Worm (Caenorhabditis elegans) whole organism, L2 larva: Measurements from ENCODE around the gene hcp-2.
A peak's percentile ranks its signal among the peaks of the same experiment; 100 is the strongest.

Experiments used
- C34F6.9 ChIP-seq: fragments of 150-350 bp; optimal IDR thresholded peaks from 2 replicates; lab custom pipeline; 2014; ENCODE audit warnings: missing biosample characterization, missing genetic modification characterization
- F13H6.1 ChIP-seq: sonication (generic microtip); optimal IDR thresholded peaks from 2 replicates; lab custom pipeline; 2016; ENCODE audit warnings: missing genetic modification characterization, missing compliant biosample characterization
- R02D3.7 ChIP-seq: fragments of 150-350 bp; optimal IDR thresholded peaks from 2 replicates; lab custom pipeline; 2014; ENCODE audit warnings: missing biosample characterization, missing genetic modification characterization
- Y55F3AM.14 ChIP-seq: fragments of 200-800 bp; sonication (Bioruptor generic); optimal IDR thresholded peaks from 2 replicates; lab custom pipeline; 2018; ENCODE audit warnings: mild to moderate bottlenecking, missing genetic modification characterization, missing compliant biosample characterization
- ZK546.5 ChIP-seq: sonication (generic microtip); optimal IDR thresholded peaks from 2 replicates; lab custom pipeline; 2017; ENCODE audit warnings: missing biosample characterization, missing genetic modification characterization
- alr-1 ChIP-seq: fragments of 150-350 bp; optimal IDR thresholded peaks from 2 replicates; lab custom pipeline; 2014; ENCODE audit warnings: missing biosample characterization, missing genetic modification characterization
- ama-1 ChIP-seq: fragments of 150-350 bp; optimal IDR thresholded peaks from 2 replicates; lab custom pipeline; 2018; ENCODE audit warnings: inconsistent platforms
- blmp-1 ChIP-seq: sonication (generic microtip); optimal IDR thresholded peaks from 2 replicates; lab custom pipeline; 2017; ENCODE audit warnings: missing genetic modification characterization, mild to moderate bottlenecking, missing compliant biosample characterization, antibody characterized with exemption, moderate library complexity; ENCODE audit not compliant: insufficient read depth
- ceh-16 ChIP-seq: fragments of 150-350 bp; optimal IDR thresholded peaks from 2 replicates; lab custom pipeline; 2014; ENCODE audit warnings: missing biosample characterization, missing genetic modification characterization
- ceh-82 ChIP-seq: fragments of 150-350 bp; optimal IDR thresholded peaks from 2 replicates; lab custom pipeline; 2014; ENCODE audit warnings: missing biosample characterization, missing genetic modification characterization
- crh-2 ChIP-seq: sonication (generic microtip); optimal IDR thresholded peaks from 2 replicates; lab custom pipeline; 2017; ENCODE audit warnings: missing biosample characterization, missing genetic modification characterization
- elt-3 ChIP-seq: sonication (generic microtip); optimal IDR thresholded peaks from 2 replicates; lab custom pipeline; 2017; ENCODE audit warnings: missing biosample characterization, missing genetic modification characterization
- fos-1 ChIP-seq: fragments of 150-350 bp; optimal IDR thresholded peaks from 2 replicates; lab custom pipeline; 2014; ENCODE audit warnings: missing biosample characterization, missing genetic modification characterization
- lin-11 ChIP-seq: fragments of 150-350 bp; sonication (generic microtip); optimal IDR thresholded peaks from 2 replicates; lab custom pipeline; 2014; ENCODE audit warnings: missing biosample characterization, missing genetic modification characterization, inconsistent platforms, mixed read lengths
- lin-13 ChIP-seq: fragments of 150-350 bp; optimal IDR thresholded peaks from 2 replicates; lab custom pipeline; 2014; ENCODE audit warnings: missing biosample characterization, missing genetic modification reagents, missing genetic modification characterization
- lin-39 ChIP-seq: fragments of 150-350 bp; optimal IDR thresholded peaks from 2 replicates; lab custom pipeline; 2014; ENCODE audit warnings: missing biosample characterization, missing genetic modification reagents, missing genetic modification characterization
- lsy-2 ChIP-seq, 2 experiments: fragments of 150-350 bp in 1 of 2; sonication (generic microtip) in 1 of 2; optimal IDR thresholded peaks; 2 replicates each; lab custom pipeline; 2014 to 2017; ENCODE audit warnings: missing biosample characterization in 2 of 2, missing genetic modification characterization in 2 of 2
- mab-5 ChIP-seq: fragments of 150-350 bp; optimal IDR thresholded peaks from 2 replicates; lab custom pipeline; 2014; ENCODE audit warnings: missing biosample characterization, missing genetic modification characterization
- mbf-1 ChIP-seq: sonication (generic microtip); optimal IDR thresholded peaks from 2 replicates; lab custom pipeline; 2017; ENCODE audit warnings: missing biosample characterization, missing genetic modification characterization
- mdl-1 ChIP-seq, 2 experiments: fragments of 150-350 bp in 1 of 2; sonication (generic microtip) in 1 of 2; optimal IDR thresholded peaks; 2 replicates each; lab custom pipeline; 2017; ENCODE audit warnings: missing biosample characterization in 2 of 2, missing genetic modification characterization in 2 of 2
- nhr-11 ChIP-seq: fragments of 150-350 bp; optimal IDR thresholded peaks from 2 replicates; lab custom pipeline; 2014; ENCODE audit warnings: missing biosample characterization, missing genetic modification characterization
- nhr-12 ChIP-seq: fragments of 150-350 bp; optimal IDR thresholded peaks from 2 replicates; lab custom pipeline; 2014; ENCODE audit warnings: missing biosample characterization, missing genetic modification characterization
- nhr-129 ChIP-seq: fragments of 150-350 bp; optimal IDR thresholded peaks from 2 replicates; lab custom pipeline; 2014; ENCODE audit warnings: missing biosample characterization, missing genetic modification characterization
- nhr-21 ChIP-seq: fragments of 150-350 bp; optimal IDR thresholded peaks from 2 replicates; lab custom pipeline; 2014; ENCODE audit warnings: missing biosample characterization, missing genetic modification characterization
- nhr-23 ChIP-seq: fragments of 150-350 bp; optimal IDR thresholded peaks from 2 replicates; lab custom pipeline; 2014; ENCODE audit warnings: missing biosample characterization, missing genetic modification reagents, missing genetic modification characterization
- nhr-25 ChIP-seq: fragments of 150-350 bp; sonication (generic microtip); optimal IDR thresholded peaks from 3 replicates; lab custom pipeline; 2014; ENCODE audit warnings: missing biosample characterization, missing genetic modification characterization
- nhr-6 ChIP-seq: fragments of 150-350 bp; optimal IDR thresholded peaks from 2 replicates; lab custom pipeline; 2014; ENCODE audit warnings: missing biosample characterization, missing genetic modification characterization
- nhr-77 ChIP-seq: fragments of 150-350 bp; optimal IDR thresholded peaks from 2 replicates; lab custom pipeline; 2014; ENCODE audit warnings: missing biosample characterization, missing genetic modification characterization
- sem-4 ChIP-seq: fragments of 150-350 bp; optimal IDR thresholded peaks from 2 replicates; lab custom pipeline; 2014; ENCODE audit warnings: missing biosample characterization, missing genetic modification reagents, missing genetic modification characterization
- skn-1 ChIP-seq: sonication (generic microtip); optimal IDR thresholded peaks from 2 replicates; lab custom pipeline; 2017; ENCODE audit warnings: missing biosample characterization, missing genetic modification characterization
- sma-9 ChIP-seq, 2 experiments: fragments of 150-350 bp in 1 of 2; sonication (generic microtip) in 1 of 2; optimal IDR thresholded peaks; 2 replicates each; lab custom pipeline; 2014 to 2016; ENCODE audit warnings: missing genetic modification characterization in 2 of 2, mild to moderate bottlenecking in 1 of 2, missing biosample characterization in 1 of 2, missing compliant biosample characterization in 1 of 2, missing genetic modification reagents in 1 of 2, moderate library complexity in 1 of 2
- snpc-4 ChIP-seq: fragments of 150-350 bp; optimal IDR thresholded peaks from 2 replicates; lab custom pipeline; 2014; ENCODE audit warnings: missing biosample characterization, missing genetic modification characterization
- unc-39 ChIP-seq: fragments of 150-350 bp; optimal IDR thresholded peaks from 2 replicates; lab custom pipeline; 2014; ENCODE audit warnings: missing biosample characterization, missing genetic modification characterization
- unc-55 ChIP-seq: fragments of 150-350 bp; sonication (generic microtip); optimal IDR thresholded peaks from 3 replicates; lab custom pipeline; 2014; ENCODE audit warnings: missing biosample characterization, missing genetic modification reagents, missing genetic modification characterization
- zag-1 ChIP-seq: fragments of 150-350 bp; optimal IDR thresholded peaks from 2 replicates; lab custom pipeline; 2014; ENCODE audit warnings: missing biosample characterization, missing genetic modification characterization
- ztf-1 ChIP-seq: fragments of 200-800 bp; sonication (Bioruptor generic); conservative IDR thresholded peaks from 2 replicates; pipeline ENCODE4 v1.3.6; 2022; ENCODE audit warnings: missing genetic modification characterization, missing compliant biosample characterization
- ztf-11 ChIP-seq: sonication (generic microtip); optimal IDR thresholded peaks from 2 replicates; lab custom pipeline; 2017; ENCODE audit warnings: missing biosample characterization, missing genetic modification characterization
- ztf-4 ChIP-seq: fragments of 150-350 bp; optimal IDR thresholded peaks from 2 replicates; lab custom pipeline; 2014; ENCODE audit warnings: missing biosample characterization, missing genetic modification characterization

Gene hcp-2

DNA sequence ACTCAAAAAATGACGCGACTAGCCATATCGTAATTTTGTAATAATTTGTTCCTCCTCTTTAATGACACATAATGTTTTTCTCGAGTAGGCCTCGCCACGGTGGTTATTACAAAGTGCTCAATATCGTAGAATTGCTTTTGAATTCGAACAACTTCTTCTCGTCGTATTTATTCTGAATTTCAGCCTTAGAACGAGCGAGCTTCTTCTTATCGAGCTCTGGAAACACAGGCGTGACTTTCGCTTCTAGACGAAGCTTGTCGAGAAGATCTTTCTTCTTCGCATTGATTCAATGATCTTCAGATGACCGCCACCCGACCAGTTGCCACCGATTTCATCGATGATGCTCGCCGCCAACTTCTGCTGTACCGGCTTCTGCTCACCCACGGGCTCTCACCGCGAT lies 5.6 kb downstream of the hcp-2 start, which contains the start of gene T06E4.21:
TSS of gene T06E4.21 (plus strand) at position 301 of the 400 bp plus-strand sequence.
- TF ChIP-seq mdl-1 (tag; optimal IDR thresholded peaks at IDR 0.05; lab: Kevin White, UChicago) (no peak), lsy-2 (tag; optimal IDR thresholded peaks at IDR 0.05; lab: Kevin White, UChicago) (no peak), ztf-1 (GFP tag; lab: Robert Waterston, UW) (no peak), nhr-6 (tag; lab: Kevin White, UChicago) (no peak), nhr-129 (tag; lab: Kevin White, UChicago) (no peak), lin-13 (GFP tag; lab: Kevin White, UChicago) (no peak), F13H6.1 (tag; lab: Kevin White, UChicago) (no peak)
- TF ChIP-seq, all 48 proteins: peak for 0

DNA sequence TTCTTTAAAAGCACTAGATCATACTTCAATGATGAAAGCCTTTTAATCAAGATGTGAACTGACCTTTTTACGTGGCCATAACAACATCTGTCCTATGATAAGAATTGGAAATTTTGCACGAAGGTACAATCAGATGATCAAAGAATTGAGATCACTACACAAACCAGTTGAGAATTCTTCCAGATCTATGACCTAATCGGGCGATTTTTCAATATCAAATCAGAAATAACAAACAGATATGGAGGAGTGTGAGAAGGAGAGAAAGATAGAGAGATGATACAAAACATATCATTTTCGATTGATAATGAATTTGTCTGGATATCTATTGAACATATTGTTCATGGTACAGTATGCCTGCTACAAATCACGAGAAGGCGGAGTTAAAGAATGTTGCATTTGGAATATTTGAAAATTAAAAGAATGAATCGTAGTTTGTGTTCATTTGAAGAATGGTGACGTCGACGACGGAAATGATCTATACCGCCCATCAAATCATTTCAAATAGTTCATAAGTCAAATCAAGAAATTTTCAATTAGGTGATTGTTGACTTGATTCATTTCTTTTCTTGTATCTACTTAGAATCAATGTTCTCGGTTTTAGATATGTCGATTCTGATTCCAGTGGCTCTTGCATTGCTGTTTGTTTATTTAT lies 8.6 kb downstream of the hcp-2 start, which contains the start of gene cyp-29A4:
TSS of gene cyp-29A4 (plus strand) at position 602 of the 652 bp plus-strand sequence.
- TF ChIP-seq nhr-21 (peak; percentile 48), unc-39 (tag; lab: Kevin White, UChicago) (no peak), lsy-2 (tag; optimal IDR thresholded peaks at IDR 0.05; lab: Kevin White, UChicago) (no peak), C34F6.9 (tag; lab: Kevin White, UChicago) (no peak), alr-1 (tag; lab: Kevin White, UChicago) (no peak), sma-9 (GFP tag; optimal IDR thresholded peaks at IDR 0.05; lab: Kevin White, UChicago) (peak; percentile 35), sma-9 (tag; optimal IDR thresholded peaks at IDR 0.05; lab: Kevin White, UChicago) (no peak), R02D3.7 (tag; lab: Kevin White, UChicago) (no peak), ama-1 (lab: Kevin White, UChicago) (no peak), snpc-4 (no peak), ZK546.5 (tag; lab: Kevin White, UChicago) (no peak), F13H6.1 (tag; lab: Kevin White, UChicago) (no peak), nhr-129 (tag; lab: Kevin White, UChicago) (peak; percentile 23)
- TF ChIP-seq, all 48 proteins: peak for 3

- TF ChIP-seq sma-9 (GFP tag; optimal IDR thresholded peaks at IDR 0.05; lab: Kevin White, UChicago) (no peak), sma-9 (tag; optimal IDR thresholded peaks at IDR 0.05; lab: Kevin White, UChicago) (no peak), R02D3.7 (tag; lab: Kevin White, UChicago) (no peak), unc-55 (GFP tag; lab: Kevin White, UChicago) (no peak), nhr-129 (tag; lab: Kevin White, UChicago) (no peak), skn-1 (tag; lab: Kevin White, UChicago) (no peak)
Measured at ce11 chrV:9661514-9661913, 15.9 kb downstream of the hcp-2 start, which contains the start of gene pitr-4. pitr-4 (minus strand) TSS chrV:9661614.

DNA sequence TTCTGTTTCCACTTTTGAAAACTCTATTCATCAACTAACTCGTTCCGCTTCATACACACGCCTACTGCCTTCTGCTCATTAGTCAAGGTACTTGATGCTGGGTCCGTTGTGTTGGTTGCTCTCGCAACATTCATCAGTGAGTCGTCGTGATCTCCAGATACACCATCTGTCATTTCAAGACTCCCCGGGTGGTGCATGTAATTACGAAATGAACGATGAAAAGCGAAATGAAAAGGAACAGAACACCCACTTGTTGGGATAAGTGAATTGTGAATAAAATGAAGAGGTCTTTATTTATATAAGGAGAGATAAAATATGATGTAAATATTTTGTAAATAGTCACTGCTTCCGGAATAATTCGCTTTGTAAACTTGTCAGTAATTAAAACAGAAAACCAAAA lies 18.3 kb downstream of the hcp-2 start:
- TF ChIP-seq nhr-25 (tag; lab: Kevin White, UChicago) = no peak
- TF ChIP-seq nhr-77 (tag; lab: Kevin White, UChicago) = no peak
- TF ChIP-seq ztf-4 (tag; lab: Kevin White, UChicago) = no peak
- TF ChIP-seq unc-55 (GFP tag; lab: Kevin White, UChicago) = no peak
- no peak for TF ChIP-seq mbf-1 (tag; lab: Kevin White, UChicago)
- no peak for TF ChIP-seq R02D3.7 (tag; lab: Kevin White, UChicago)
- TF ChIP-seq zag-1 (tag; lab: Kevin White, UChicago) = no peak
- TF ChIP-seq ztf-1 (GFP tag; lab: Robert Waterston, UW) = no peak
- no peak for TF ChIP-seq Y55F3AM.14
- no peak for TF ChIP-seq nhr-11
- TF ChIP-seq nhr-129 (tag; lab: Kevin White, UChicago) = no peak
- TF ChIP-seq nhr-21 = no peak
- TF ChIP-seq ama-1 (lab: Kevin White, UChicago) = no peak
- no peak for TF ChIP-seq lin-39 (tag; lab: Kevin White, UChicago)
- no peak for TF ChIP-seq nhr-23 (tag; lab: Kevin White, UChicago)
- TF ChIP-seq ceh-16 = no peak
- TF ChIP-seq F13H6.1 (tag; lab: Kevin White, UChicago) = no peak

- TF ChIP-seq fos-1 (tag; lab: Kevin White, UChicago) (no peak), mbf-1 (tag; lab: Kevin White, UChicago) (no peak), sma-9 (GFP tag; optimal IDR thresholded peaks at IDR 0.05; lab: Kevin White, UChicago) (peak; percentile 59), sma-9 (tag; optimal IDR thresholded peaks at IDR 0.05; lab: Kevin White, UChicago) (no peak), unc-55 (GFP tag; lab: Kevin White, UChicago) (peak; percentile 73), nhr-21 (no peak), nhr-25 (tag; lab: Kevin White, UChicago) (no peak), nhr-6 (tag; lab: Kevin White, UChicago) (peak; percentile 10), mab-5 (peak; percentile 54), ztf-11 (tag; lab: Kevin White, UChicago) (no peak), F13H6.1 (tag; lab: Kevin White, UChicago) (no peak), crh-2 (tag; lab: Kevin White, UChicago) (no peak), sem-4 (tag; lab: Kevin White, UChicago) (no peak), R02D3.7 (tag; lab: Kevin White, UChicago) (no peak), nhr-129 (tag; lab: Kevin White, UChicago) (peak; percentile 64), nhr-12 (tag; lab: Kevin White, UChicago) (no peak), snpc-4 (no peak), blmp-1 (tag; lab: Kevin White, UChicago) (no peak), elt-3 (tag; lab: Kevin White, UChicago) (no peak), nhr-77 (tag; lab: Kevin White, UChicago) (no peak), lsy-2 (tag; optimal IDR thresholded peaks at IDR 0.05; lab: Kevin White, UChicago) (no peak), ZK546.5 (tag; lab: Kevin White, UChicago) (no peak), lin-13 (GFP tag; lab: Kevin White, UChicago) (no peak), nhr-11 (no peak), lin-11 (tag; lab: Kevin White, UChicago) (peak; percentile 51), ceh-82 (tag; lab: Kevin White, UChicago) (no peak), mdl-1 (tag; optimal IDR thresholded peaks at IDR 0.05; lab: Kevin White, UChicago) (peak in 1 of 2 experiments; percentile 42), lin-39 (tag; lab: Kevin White, UChicago) (no peak), C34F6.9 (tag; lab: Kevin White, UChicago) (peak; percentile 78)
Measured at ce11 chrV:9664620-9665019, 19.0 kb downstream of the hcp-2 start.
